Fruit fly (Drosophila melanogaster): ENCODE results near the gene Gr28b.

Gr28b gene

dm6 chr2L:7486222-7486621 lies 24.2 kb upstream of the Gr28b start:
- TF ChIP-seq CG17801 (GFP tag; optimal IDR thresholded peaks at IDR 0.05; ENCODE audit: partially characterized antibody) = no peak

dm6 chr2L:7474404-7474803 lies 12.4 kb upstream of the Gr28b start, which contains the start of gene CG6441:
TSS of gene CG6441 (plus strand) at chr2L:7474704.
- TF ChIP-seq CG17801 (GFP tag; optimal IDR thresholded peaks at IDR 0.05; ENCODE audit: partially characterized antibody) = no peak

DNA sequence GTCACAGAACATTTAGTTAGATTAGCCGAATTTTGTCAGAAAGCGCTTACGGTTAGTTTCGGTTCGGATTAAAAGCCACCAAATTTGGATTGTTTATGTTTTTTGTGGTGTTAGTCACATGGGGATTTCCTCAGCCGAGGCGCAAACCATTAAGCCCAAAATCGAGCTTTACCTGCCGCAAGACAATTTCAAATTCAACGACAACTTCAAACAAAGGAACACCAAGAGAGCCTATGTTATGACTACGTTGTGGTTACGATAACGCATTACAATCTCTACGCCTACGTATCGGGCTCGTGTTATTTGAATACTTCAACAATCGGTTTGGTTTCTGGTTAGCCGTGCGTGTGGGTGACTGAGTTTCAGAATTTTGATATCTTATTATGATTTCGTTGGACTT lies 11.2 kb upstream of the Gr28b start:
- no peak for TF ChIP-seq CG17801 (GFP tag; optimal IDR thresholded peaks at IDR 0.05; ENCODE audit: partially characterized antibody)

- TF ChIP-seq CG17801 (GFP tag; optimal IDR thresholded peaks at IDR 0.05; ENCODE audit: partially characterized antibody) = no peak
Measured at dm6 chr2L:7466304-7466703, 4.3 kb upstream of the Gr28b start, which contains the start of gene CG6055. TSS of gene CG6055 (plus strand) at chr2L:7466543.

- TF ChIP-seq CG17801 (GFP tag; optimal IDR thresholded peaks at IDR 0.05; ENCODE audit: partially characterized antibody) = no peak
Measured at dm6 chr2L:7454112-7454511, 7.9 kb downstream of the Gr28b start, which contains the start of gene Gr28a. TSS of gene Gr28a (minus strand) at chr2L:7454212.

DNA sequence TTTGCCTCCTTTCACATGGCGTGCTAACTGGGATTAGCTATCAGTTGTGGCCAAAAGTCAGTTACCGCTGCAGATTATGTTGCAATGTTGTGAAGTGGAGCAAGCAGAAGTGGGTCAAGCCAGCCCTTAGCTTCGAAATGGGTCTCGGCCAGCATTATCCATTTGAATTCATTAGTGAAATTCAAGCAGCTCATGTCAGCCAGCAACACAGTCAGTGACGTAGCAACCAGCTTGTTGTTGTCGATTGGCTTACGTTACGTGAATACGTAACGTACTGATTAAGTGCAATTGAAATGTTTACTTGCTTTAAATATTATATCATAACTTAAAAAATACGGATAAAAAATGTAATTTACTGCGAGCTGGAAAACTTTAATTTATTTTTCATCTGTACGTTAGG lies 10.0 kb downstream of the Gr28b start:
- no peak for TF ChIP-seq CG17801 (GFP tag; optimal IDR thresholded peaks at IDR 0.05; ENCODE audit: partially characterized antibody)

dm6 chr2L:7450966-7451365 lies 11.1 kb downstream of the Gr28b start, which contains the start of gene santa-maria:
TSS of gene santa-maria (minus strand) at chr2L:7451244.
- TF ChIP-seq CG17801 (GFP tag; optimal IDR thresholded peaks at IDR 0.05; ENCODE audit: partially characterized antibody) = no peak

dm6 chr2L:7448371-7448770 lies 13.7 kb downstream of the Gr28b start:
- TF ChIP-seq CG17801 (GFP tag; optimal IDR thresholded peaks at IDR 0.05; ENCODE audit: partially characterized antibody) = no peak

DNA sequence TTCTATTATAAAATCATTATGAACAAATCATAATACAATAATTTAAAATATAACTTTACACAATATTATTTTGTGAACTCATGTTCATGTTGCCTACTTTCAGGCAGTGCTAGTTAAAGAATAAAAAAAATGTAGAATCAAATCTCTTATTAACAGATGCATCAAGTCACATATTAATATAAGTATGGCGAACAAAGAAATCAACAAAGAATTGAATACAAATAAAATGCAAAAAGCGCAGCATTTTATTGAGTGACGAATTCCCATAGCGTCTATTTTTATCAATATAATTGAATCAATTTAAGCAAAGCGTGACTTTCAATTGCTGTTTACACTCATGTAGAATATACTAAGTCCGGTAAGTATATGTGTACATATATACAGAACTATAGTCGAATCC lies 14.2 kb downstream of the Gr28b start:
- no peak for TF ChIP-seq CG17801 (GFP tag; optimal IDR thresholded peaks at IDR 0.05; ENCODE audit: partially characterized antibody)

DNA sequence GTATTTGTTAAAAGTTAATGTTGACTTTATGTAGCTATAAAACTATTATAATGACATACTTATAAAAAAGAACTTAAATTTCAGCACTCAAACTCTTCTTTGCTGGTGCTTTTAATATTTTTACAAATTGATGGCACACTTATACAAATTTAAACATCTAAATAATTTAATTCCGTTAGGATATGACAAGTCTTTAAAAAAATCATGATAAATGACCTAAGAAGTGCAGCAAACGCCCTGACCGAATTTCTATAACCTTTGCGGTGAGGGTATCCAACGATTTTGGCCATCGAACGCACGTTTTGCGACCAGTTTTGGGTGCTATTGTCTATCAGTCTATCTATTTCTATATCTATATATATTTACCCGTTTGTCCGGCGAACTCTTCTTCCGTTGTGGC lies 19.1 kb downstream of the Gr28b start:
- TF ChIP-seq CG17801 (GFP tag; optimal IDR thresholded peaks at IDR 0.05; ENCODE audit: partially characterized antibody) = no peak

DNA sequence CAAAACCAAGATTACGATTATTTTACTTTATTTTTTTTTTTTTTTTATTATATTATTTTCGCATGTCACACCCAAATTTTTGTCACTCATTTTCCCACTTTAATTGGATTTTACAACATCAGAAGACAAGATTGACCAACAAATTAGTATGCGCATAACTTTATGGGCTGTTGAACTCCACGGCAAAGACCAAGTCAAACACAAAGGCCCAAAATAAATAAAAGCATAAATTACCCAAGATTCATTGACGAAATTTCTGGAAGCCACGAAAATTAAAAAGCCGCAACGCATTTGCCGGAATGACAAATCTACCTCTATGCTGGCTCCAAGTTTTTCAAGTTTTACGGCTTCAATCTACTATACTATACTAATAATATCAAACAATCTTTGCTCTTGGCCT lies 19.9 kb downstream of the Gr28b start:
- TF ChIP-seq CG17801 (GFP tag; optimal IDR thresholded peaks at IDR 0.05; ENCODE audit: partially characterized antibody) = no peak

DNA sequence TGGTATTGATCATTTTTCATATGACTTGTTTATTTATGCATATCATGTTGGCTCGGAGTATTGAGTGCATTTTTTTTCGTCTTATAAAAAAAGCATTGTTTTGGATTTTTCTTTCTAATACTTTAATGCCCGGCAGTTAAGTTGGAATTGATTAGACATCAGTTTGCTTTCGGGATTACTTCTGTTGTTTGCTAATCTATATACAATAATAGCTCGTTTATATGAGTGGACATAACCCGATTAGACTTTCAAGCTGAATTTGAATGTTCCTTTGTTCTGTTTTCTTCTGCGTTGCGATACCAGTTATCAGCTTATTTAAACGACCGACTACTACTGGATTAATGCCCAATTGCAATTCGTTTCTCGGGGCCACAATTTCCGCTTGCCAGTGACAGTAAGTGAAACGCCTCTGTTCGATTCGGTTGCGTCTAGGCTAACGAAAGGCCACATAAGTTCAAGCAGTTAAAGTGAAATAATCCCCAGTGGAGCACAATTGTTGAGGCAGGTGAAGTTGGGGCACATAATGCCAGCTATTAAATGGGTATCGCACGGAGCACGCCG lies 21.5 kb downstream of the Gr28b start:
- TF ChIP-seq CG17801 (GFP tag; optimal IDR thresholded peaks at IDR 0.05; ENCODE audit: partially characterized antibody) = no peak

- peak; percentile 21 for TF ChIP-seq CG17801 (GFP tag; optimal IDR thresholded peaks at IDR 0.05; ENCODE audit: partially characterized antibody)
Measured at dm6 chr2L:7438505-7438904, 23.5 kb downstream of the Gr28b start.

- TF ChIP-seq CG17801 (GFP tag; optimal IDR thresholded peaks at IDR 0.05; ENCODE audit: partially characterized antibody) = peak; percentile 29
Measured at dm6 chr2L:7437325-7437707, 24.7 kb downstream of the Gr28b start, which contains the start of gene CG5973. TSS of gene CG5973 (plus strand) at chr2L:7437492.

DNA sequence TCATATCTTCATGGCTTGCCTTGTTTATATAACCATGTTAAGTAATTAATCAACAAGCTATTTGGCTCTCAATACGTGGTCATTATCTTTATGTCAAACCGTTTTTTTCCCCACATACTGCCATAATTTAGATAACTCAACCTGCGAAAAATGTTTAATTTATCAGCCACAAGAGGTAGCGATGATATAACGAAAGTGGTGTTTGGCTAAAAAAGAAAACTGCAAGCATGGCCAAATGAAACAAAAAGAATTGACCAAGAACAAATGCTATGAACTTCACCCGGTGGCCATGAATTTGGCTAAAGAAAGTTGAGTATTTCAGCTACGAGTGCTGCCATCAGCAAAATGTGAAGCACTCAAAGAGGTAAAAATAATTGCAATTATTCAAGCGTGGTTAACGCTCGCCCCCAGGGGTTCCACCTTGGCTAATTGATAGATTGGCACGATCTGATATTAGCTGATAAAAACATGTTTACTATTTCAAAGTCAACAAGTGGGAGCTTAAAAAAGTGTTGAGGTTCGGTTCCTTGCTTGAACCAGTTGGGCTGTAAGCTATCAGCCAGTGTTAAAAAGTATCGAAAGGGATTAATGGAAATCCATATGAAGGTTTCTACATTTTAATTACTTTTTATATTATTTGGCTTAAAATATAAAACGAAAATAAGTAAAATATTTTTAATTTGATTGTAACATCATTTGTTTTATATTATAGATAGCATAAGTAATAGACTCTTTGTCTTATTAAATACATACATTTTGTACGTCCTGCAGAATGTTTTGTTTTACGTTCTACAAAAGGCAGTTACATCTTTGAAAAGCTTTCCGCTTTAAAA lies 25.3 kb downstream of the Gr28b start:
- peak; percentile 72 for TF ChIP-seq CG17801 (GFP tag; optimal IDR thresholded peaks at IDR 0.05; ENCODE audit: partially characterized antibody)

DNA sequence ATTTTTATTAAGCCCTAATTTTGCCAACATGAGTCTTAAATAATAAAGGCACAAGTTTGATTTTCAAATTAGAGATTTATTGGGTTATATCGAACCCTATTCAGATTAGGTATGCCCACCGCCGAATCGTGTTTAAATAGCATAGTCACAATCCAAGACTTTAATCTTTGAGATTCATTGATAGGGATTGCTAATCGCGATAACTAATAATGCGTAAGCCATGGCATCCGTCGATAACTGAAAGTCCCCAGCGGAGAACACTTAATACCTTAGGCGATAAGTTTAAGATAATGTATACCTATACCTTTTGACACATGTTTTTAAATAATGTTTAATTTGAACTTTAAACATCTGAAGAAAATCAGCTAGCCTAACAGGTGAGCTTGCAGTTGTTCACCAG lies 26.6 kb downstream of the Gr28b start:
- TF ChIP-seq CG17801 (GFP tag; optimal IDR thresholded peaks at IDR 0.05; ENCODE audit: partially characterized antibody) = no peak
